Fruit fly (Drosophila melanogaster): ENCODE results near the gene Lgr3.

- no peak for TF ChIP-seq CG8478 (optimal IDR thresholded peaks at IDR 0.05)
- no peak for TF ChIP-seq CTCF (optimal IDR thresholded peaks at IDR 0.05)
Observed at dm6 chr3R:25650417-25650816, 15.2 kb upstream of the Lgr3 start.
